Fruit fly (Drosophila melanogaster) whole organism, embryonic: ENCODE measurements around the gene Sam-S.

Experiments
- B-H1 ChIP-seq: fragments of 200-800 bp; sonication (Bioruptor generic); IDR thresholded peaks from 3 replicates; pipeline ENCODE4 v1.3.6; 2022; ENCODE audit warnings: missing biosample characterization, missing genetic modification characterization
- CG15269 ChIP-seq: fragments of 200-800 bp; sonication (Bioruptor generic); optimal IDR thresholded peaks from 2 replicates; lab custom pipeline; 2018; ENCODE audit warnings: missing biosample characterization, mild to moderate bottlenecking, missing genetic modification characterization, moderate library complexity
- CG42726 ChIP-seq: fragments of 200-800 bp; sonication (Bioruptor generic); IDR thresholded peaks from 2 replicates; pipeline ENCODE4 v1.3.6; 2022; ENCODE audit warnings: missing biosample characterization, missing genetic modification characterization; ENCODE audit not compliant: partially characterized antibody
- CkIIα-i1 ChIP-seq: fragments of 200-800 bp; sonication (Bioruptor generic); IDR thresholded peaks from 2 replicates; pipeline ENCODE4 v1.3.6; 2022; ENCODE audit warnings: missing biosample characterization, missing genetic modification characterization
- Hmr ChIP-seq: fragments of 200-800 bp; sonication (Bioruptor generic); optimal IDR thresholded peaks from 3 replicates; lab custom pipeline; 2017; ENCODE audit warnings: mild to moderate bottlenecking, missing biosample characterization, missing genetic modification reagents, missing genetic modification characterization
- Nf-YB ChIP-seq: fragments of 200-800 bp; sonication (Bioruptor generic); optimal IDR thresholded peaks from 3 replicates; lab custom pipeline; 2019; ENCODE audit warnings: missing biosample characterization, mild to moderate bottlenecking, missing genetic modification characterization, moderate library complexity
- Optix ChIP-seq: fragments of 200-800 bp; sonication (Bioruptor generic); IDR thresholded peaks from 3 replicates; pipeline ENCODE4 v1.3.6; 2022; ENCODE audit warnings: missing biosample characterization, missing genetic modification characterization
- cwo ChIP-seq: fragments of 200-800 bp; sonication (Bioruptor generic); optimal IDR thresholded peaks from 3 replicates; lab custom pipeline; 2017; ENCODE audit warnings: missing biosample characterization, missing genetic modification characterization, mild to moderate bottlenecking, moderate library complexity, missing genetic modification reagents
- gsb-n ChIP-seq: fragments of 200-800 bp; sonication (Bioruptor generic); optimal IDR thresholded peaks from 3 replicates; lab custom pipeline; 2018; ENCODE audit warnings: missing biosample characterization, mild to moderate bottlenecking, missing genetic modification characterization
- usp ChIP-seq: fragments of >200 bp; optimal IDR thresholded peaks from 2 replicates; lab custom pipeline; 2017; ENCODE audit warnings: missing biosample characterization, missing genetic modification characterization
- zfh1 ChIP-seq: fragments of 200-800 bp; sonication (Bioruptor generic); IDR thresholded peaks from 3 replicates; pipeline ENCODE4 v1.3.6; 2022; ENCODE audit warnings: missing biosample characterization, missing genetic modification characterization

DNA sequence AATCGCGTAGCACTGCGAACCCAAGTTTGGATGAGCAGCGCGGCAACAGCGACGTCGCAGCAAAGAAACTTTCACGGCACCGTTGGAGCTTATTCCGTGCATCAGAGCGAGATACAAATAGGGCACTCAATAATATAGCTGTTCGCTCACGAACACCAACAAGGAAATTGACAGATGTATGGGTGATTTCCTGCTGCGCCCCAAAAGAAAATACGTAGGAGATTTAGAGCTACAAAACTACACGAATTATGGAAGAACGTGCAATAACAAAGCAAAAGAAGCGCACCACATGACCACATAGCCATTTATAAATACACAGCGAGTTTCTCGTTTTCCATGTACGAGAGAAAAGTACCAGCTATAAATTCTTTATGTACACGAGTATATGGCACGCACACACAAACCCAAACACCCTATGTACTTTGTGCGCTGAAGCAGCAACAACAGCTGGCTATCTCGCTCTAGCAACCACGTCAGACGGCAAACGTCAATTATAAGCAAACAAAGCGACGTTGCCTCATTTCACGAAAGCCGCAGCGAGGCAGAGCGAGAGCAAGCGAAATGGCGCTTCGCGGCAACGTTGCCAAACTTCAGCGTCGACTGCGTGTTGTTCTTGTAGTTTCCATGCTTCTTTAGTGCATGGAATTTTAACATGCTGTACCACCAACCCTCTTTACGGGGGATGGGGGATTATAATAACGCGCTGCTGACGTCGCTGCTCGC lies 54.9 kb downstream of the Sam-S start:
- TF ChIP-seq usp (GFP tag; lab: Kevin White, UChicago) (no peak), gsb-n (tag; lab: Kevin White, UChicago) (no peak), Nf-YB (GFP tag; lab: Kevin White, UChicago) (peak; percentile 40), zfh1 (GFP tag; lab: Robert Waterston, UW) (no peak), CG15269 (tag; lab: Kevin White, UChicago) (no peak), Optix (no peak), CkIIα-i1 (GFP tag; lab: Robert Waterston, UW) (no peak), cwo (GFP tag; lab: Kevin White, UChicago) (peak; percentile 0), Hmr (GFP tag; lab: Kevin White, UChicago) (peak; percentile 50), CG42726 (GFP tag; lab: Robert Waterston, UW) (no peak), B-H1 (GFP tag; lab: Robert Waterston, UW) (no peak)
